Worm (Caenorhabditis elegans) whole organism, midembryonic: ENCODE data around the gene flp-9.

Experiments used
- T22C8.4 ChIP-seq: fragments of 200-800 bp; sonication (Bioruptor generic); IDR thresholded peaks from 2 replicates; pipeline ENCODE4 v1.3.6; 2022; ENCODE audit warnings: missing genetic modification characterization, missing compliant biosample characterization
- klf-2 ChIP-seq: fragments of 200-800 bp; sonication (Bioruptor generic); conservative IDR thresholded peaks from 2 replicates; pipeline ENCODE4 v1.3.6; 2022; ENCODE audit warnings: missing genetic modification reagents, missing genetic modification characterization, missing compliant biosample characterization
- ref-1 ChIP-seq: fragments of 200-800 bp; sonication (Bioruptor generic); conservative IDR thresholded peaks from 2 replicates; pipeline ENCODE4 v1.3.6; 2022; ENCODE audit warnings: missing genetic modification reagents, missing genetic modification characterization, missing compliant biosample characterization
- tab-1 ChIP-seq: fragments of 200-800 bp; sonication (Bioruptor generic); IDR thresholded peaks from 2 replicates; pipeline ENCODE4 v1.3.6; 2022; ENCODE audit warnings: missing genetic modification characterization, missing compliant biosample characterization
- ztf-23 ChIP-seq: fragments of 200-800 bp; sonication (Bioruptor generic); IDR thresholded peaks from 2 replicates; pipeline ENCODE4 v1.3.6; 2022; ENCODE audit warnings: missing genetic modification reagents, missing genetic modification characterization, missing compliant biosample characterization

DNA sequence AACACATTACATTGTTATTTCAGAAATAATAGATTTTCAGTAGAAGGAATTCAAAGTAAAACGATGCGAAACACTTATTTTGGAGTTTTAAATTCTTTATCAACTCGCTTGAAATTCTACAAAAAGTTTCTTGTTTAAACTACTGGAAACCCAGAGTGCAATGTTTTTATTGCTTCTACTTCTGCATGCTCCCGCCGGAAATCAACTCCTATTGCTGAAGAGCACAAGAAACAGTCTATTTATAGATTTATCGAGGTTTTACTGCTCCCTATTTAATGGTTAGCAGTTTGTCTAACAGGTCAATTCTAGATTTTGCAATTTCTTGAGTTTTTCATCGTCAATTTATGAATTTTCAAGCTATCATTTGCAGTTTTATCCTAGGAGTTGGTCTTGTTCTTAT is 35.1 kb upstream of the flp-9 start, which contains the start of gene F07C6.6:
- no peak for TF ChIP-seq ref-1
- TF ChIP-seq ztf-23 (GFP tag; lab: Robert Waterston, UW), result no peak
- TF ChIP-seq klf-2 (GFP tag; lab: Robert Waterston, UW), result no peak
- no peak for TF ChIP-seq T22C8.4 (GFP tag; lab: Robert Waterston, UW)
- TF ChIP-seq tab-1 (GFP tag; lab: Robert Waterston, UW), result no peak
